Worm (Caenorhabditis elegans) whole organism, L1 larva: ENCODE results near the gene F42G8.8.
A peak's percentile ranks its signal among the peaks of the same experiment; 100 is the strongest.

Experiments
- C16A3.4 ChIP-seq: fragments of 150-350 bp; optimal IDR thresholded peaks from 2 replicates; lab custom pipeline; 2014; ENCODE audit warnings: missing biosample characterization, missing genetic modification characterization
- aha-1 ChIP-seq: fragments of 150-350 bp; optimal IDR thresholded peaks from 2 replicates; lab custom pipeline; 2014; ENCODE audit warnings: missing biosample characterization, missing genetic modification characterization
- alr-1 ChIP-seq: fragments of 200-800 bp; sonication (Bioruptor generic); optimal IDR thresholded peaks from 2 replicates; lab custom pipeline; 2018; ENCODE audit warnings: borderline replicate concordance, mild to moderate bottlenecking, missing genetic modification characterization, missing compliant biosample characterization
- aly-2 ChIP-seq: fragments of 150-350 bp; optimal IDR thresholded peaks from 2 replicates; lab custom pipeline; 2014; ENCODE audit warnings: missing biosample characterization, missing genetic modification characterization
- ama-1 ChIP-seq: fragments of 150-350 bp; optimal IDR thresholded peaks from 2 replicates; lab custom pipeline; 2014
- blmp-1 ChIP-seq: fragments of 150-350 bp; optimal IDR thresholded peaks from 2 replicates; lab custom pipeline; 2014; ENCODE audit warnings: missing biosample characterization, missing genetic modification characterization
- ceh-82 ChIP-seq, 3 experiments: fragments of 150-350 bp in 1 of 3; sonication (generic microtip) in 2 of 3; optimal IDR thresholded peaks; 2 replicates each; lab custom pipeline; 2014 to 2017; ENCODE audit warnings: missing biosample characterization in 3 of 3, missing genetic modification characterization in 3 of 3
- ceh-88 ChIP-seq: fragments of 200-800 bp; sonication (Bioruptor generic); IDR thresholded peaks from 2 replicates; pipeline ENCODE4 v1.3.6; 2022; ENCODE audit warnings: missing genetic modification characterization, missing compliant biosample characterization
- efl-1 ChIP-seq, 4 experiments: fragments of 150-350 bp; optimal IDR thresholded peaks in 3 of 4; peaks in 1 of 4; 1 replicate in 1 of 4; 2 replicates in 3 of 4; lab custom pipeline; 2014; ENCODE audit warnings: missing biosample characterization in 2 of 4, missing genetic modification characterization in 2 of 4, missing genetic modification reagents in 2 of 4
- egl-13 ChIP-seq: sonication (generic microtip); optimal IDR thresholded peaks from 2 replicates; lab custom pipeline; 2016; ENCODE audit warnings: missing genotype, missing genetic modification reagents, missing genetic modification characterization, missing compliant biosample characterization
- elt-2 ChIP-seq: sonication (generic microtip); optimal IDR thresholded peaks from 2 replicates; lab custom pipeline; 2016; ENCODE audit warnings: missing genetic modification characterization, mild to moderate bottlenecking, inconsistent platforms, missing compliant biosample characterization, missing genetic modification reagents
- ets-5 ChIP-seq: fragments of 200-800 bp; sonication (Bioruptor generic); IDR thresholded peaks from 2 replicates; pipeline ENCODE4 v1.3.6; 2022; ENCODE audit warnings: missing genetic modification characterization, missing compliant biosample characterization
- grh-1 ChIP-seq: fragments of 200-800 bp; sonication (Bioruptor generic); IDR thresholded peaks from 2 replicates; pipeline ENCODE4 v1.3.6; 2022; ENCODE audit warnings: missing genetic modification reagents, missing genetic modification characterization, missing compliant biosample characterization
- hlh-17 ChIP-seq: fragments of 200-800 bp; sonication (Bioruptor generic); optimal IDR thresholded peaks from 2 replicates; lab custom pipeline; 2018; ENCODE audit warnings: missing genetic modification characterization, mild to moderate bottlenecking, missing compliant biosample characterization, moderate library complexity, borderline replicate concordance
- hlh-4 ChIP-seq: sonication (generic microtip); optimal IDR thresholded peaks from 2 replicates; lab custom pipeline; 2016; ENCODE audit warnings: mild to moderate bottlenecking, missing genetic modification characterization, missing compliant biosample characterization
- irx-1 ChIP-seq: sonication (generic microtip); optimal IDR thresholded peaks from 2 replicates; lab custom pipeline; 2016; ENCODE audit warnings: missing genetic modification characterization, missing compliant biosample characterization
- isw-1 ChIP-seq: fragments of 200-800 bp; sonication (Bioruptor generic); IDR thresholded peaks from 2 replicates; pipeline ENCODE4 v1.3.6; 2022; ENCODE audit warnings: missing genetic modification characterization, missing compliant biosample characterization
- lin-14 ChIP-seq: fragments of 200-800 bp; sonication (Bioruptor generic); optimal IDR thresholded peaks from 2 replicates; lab custom pipeline; 2018; ENCODE audit warnings: mild to moderate bottlenecking, missing genetic modification characterization, moderate library complexity, missing compliant biosample characterization
- lin-35 ChIP-seq, 2 experiments: fragments of 150-350 bp; optimal IDR thresholded peaks; 2 replicates each; lab custom pipeline; 2014; ENCODE audit warnings: missing biosample characterization in 2 of 2, missing genetic modification characterization in 2 of 2, missing genetic modification reagents in 2 of 2
- lin-39 ChIP-seq: fragments of 150-350 bp; optimal IDR thresholded peaks from 2 replicates; lab custom pipeline; 2014; ENCODE audit warnings: missing biosample characterization, missing genetic modification reagents, missing genetic modification characterization
- lir-3 ChIP-seq: sonication (generic microtip); optimal IDR thresholded peaks from 2 replicates; lab custom pipeline; 2016; ENCODE audit warnings: mild to moderate bottlenecking, missing genetic modification characterization, moderate library complexity, missing compliant biosample characterization; ENCODE audit not compliant: poor library complexity
- mef-2 ChIP-seq: fragments of 150-350 bp; optimal IDR thresholded peaks from 2 replicates; lab custom pipeline; 2014; ENCODE audit warnings: missing biosample characterization, missing genetic modification characterization
- nhr-11 ChIP-seq: fragments of 150-350 bp; optimal IDR thresholded peaks from 2 replicates; lab custom pipeline; 2014; ENCODE audit warnings: missing biosample characterization, missing genetic modification characterization
- nhr-12 ChIP-seq: sonication (generic microtip); optimal IDR thresholded peaks from 2 replicates; lab custom pipeline; 2017; ENCODE audit warnings: missing biosample characterization, missing genetic modification characterization
- nhr-85 ChIP-seq: sonication (generic microtip); peaks from one replicate; lab custom pipeline; 2016; ENCODE audit warnings: missing genetic modification characterization, inconsistent platforms, missing compliant biosample characterization
- skn-1 ChIP-seq: fragments of 150-350 bp; optimal IDR thresholded peaks from 2 replicates; lab custom pipeline; 2014; ENCODE audit warnings: missing biosample characterization, missing genetic modification characterization
- snu-23 ChIP-seq: sonication (generic microtip); optimal IDR thresholded peaks from 2 replicates; lab custom pipeline; 2016; ENCODE audit warnings: missing genetic modification characterization, missing compliant biosample characterization
- sptf-1 ChIP-seq: fragments of 150-350 bp; optimal IDR thresholded peaks from 2 replicates; lab custom pipeline; 2014; ENCODE audit warnings: missing biosample characterization, missing genetic modification characterization
- swsn-7 ChIP-seq: sonication (generic microtip); optimal IDR thresholded peaks from 2 replicates; lab custom pipeline; 2016; ENCODE audit warnings: missing genetic modification characterization, missing compliant biosample characterization
- tbx-2 ChIP-seq: sonication (generic microtip); optimal IDR thresholded peaks from 2 replicates; lab custom pipeline; 2016; ENCODE audit warnings: missing genetic modification characterization, missing compliant biosample characterization
- tlp-1 ChIP-seq: fragments of 150-350 bp; optimal IDR thresholded peaks from 2 replicates; lab custom pipeline; 2014; ENCODE audit warnings: missing biosample characterization, missing genetic modification characterization
- unc-130 ChIP-seq: fragments of 150-350 bp; optimal IDR thresholded peaks from 2 replicates; lab custom pipeline; 2017; ENCODE audit warnings: missing biosample characterization, missing genetic modification characterization, inconsistent platforms
- unc-86 ChIP-seq: sonication (generic microtip); optimal IDR thresholded peaks from 2 replicates; lab custom pipeline; 2016; ENCODE audit warnings: missing genetic modification characterization, missing compliant biosample characterization
- zag-1 ChIP-seq: fragments of 150-350 bp; optimal IDR thresholded peaks from 2 replicates; lab custom pipeline; 2014; ENCODE audit warnings: missing biosample characterization, missing genetic modification characterization
- zip-4 ChIP-seq: fragments of 200-800 bp; sonication (Bioruptor generic); optimal IDR thresholded peaks from 2 replicates; lab custom pipeline; 2018; ENCODE audit warnings: mild to moderate bottlenecking, missing genetic modification characterization, moderate library complexity, missing compliant biosample characterization
- ztf-11 ChIP-seq, 2 experiments: sonication (generic microtip); optimal IDR thresholded peaks; 2 replicates each; lab custom pipeline; 2016 to 2017; ENCODE audit warnings: missing genetic modification characterization in 2 of 2, missing biosample characterization in 1 of 2, missing compliant biosample characterization in 1 of 2
- ztf-4 ChIP-seq: fragments of 150-350 bp; optimal IDR thresholded peaks from 2 replicates; lab custom pipeline; 2014; ENCODE audit warnings: missing biosample characterization, missing genetic modification characterization

F42G8.8 gene

DNA sequence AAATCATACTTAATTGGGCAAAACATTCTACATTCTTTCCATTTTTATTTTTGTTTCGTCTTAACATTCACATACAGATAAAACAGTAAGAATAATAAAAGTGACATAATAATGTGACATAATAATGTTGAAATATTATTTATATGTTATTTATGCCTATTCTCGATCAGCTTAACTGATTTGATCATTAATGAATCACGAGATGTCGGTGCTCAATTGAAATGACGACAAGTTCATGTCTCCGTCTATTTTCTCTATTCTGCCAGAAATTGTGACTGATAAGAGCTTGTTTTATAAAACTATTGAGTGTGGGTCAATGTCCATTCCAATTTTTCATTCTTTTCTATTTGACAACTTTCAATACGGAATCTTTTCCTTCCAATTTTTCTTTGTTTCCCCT, 32.8 kb downstream of the F42G8.8 start (continued):
- no peak for TF ChIP-seq snu-23 (GFP tag; lab: Kevin White, UChicago)
- TF ChIP-seq grh-1 (GFP tag; lab: Robert Waterston, UW): no peak
- TF ChIP-seq unc-130: no peak
- TF ChIP-seq swsn-7: no peak
- TF ChIP-seq irx-1 (tag; lab: Kevin White, UChicago): no peak
- no peak for TF ChIP-seq alr-1 (tag; lab: Kevin White, UChicago)
- no peak for TF ChIP-seq hlh-4 (tag; lab: Kevin White, UChicago)
- TF ChIP-seq tbx-2 (tag; lab: Kevin White, UChicago): no peak
- no peak for TF ChIP-seq ceh-82 (tag; optimal IDR thresholded peaks at IDR 0.05; lab: Kevin White, UChicago)
- no peak for TF ChIP-seq zag-1 (tag; lab: Kevin White, UChicago)
- no peak for TF ChIP-seq skn-1 (tag; lab: Kevin White, UChicago)
- no peak for TF ChIP-seq nhr-85 (tag; lab: Kevin White, UChicago)

DNA sequence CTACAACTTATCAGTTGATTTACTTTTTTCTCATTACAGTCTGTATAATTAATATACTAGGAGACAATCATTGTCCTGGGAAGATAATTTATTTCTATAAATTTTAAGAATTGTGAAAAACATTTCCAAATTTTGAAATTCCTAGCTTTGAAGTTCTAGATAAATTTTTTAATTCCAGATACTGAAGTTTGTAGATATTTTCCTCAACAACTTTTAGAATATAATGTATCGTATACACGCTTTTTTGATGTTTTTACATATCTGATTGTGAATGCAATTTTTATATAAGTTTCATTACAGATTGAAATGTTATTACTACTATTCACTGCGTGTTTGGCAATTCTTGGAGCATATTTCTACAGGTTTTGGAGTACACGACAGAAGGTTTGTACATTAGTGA, 33.3 kb downstream of the F42G8.8 start, which contains the start of gene faah-2:
Gene faah-2 (plus strand): TSS at position 301 of the 400 bp plus-strand sequence.
- TF ChIP-seq tlp-1 (tag; lab: Kevin White, UChicago): no peak
- no peak for TF ChIP-seq aha-1 (tag; lab: Kevin White, UChicago)
- TF ChIP-seq blmp-1 (tag; lab: Kevin White, UChicago): no peak
- no peak for TF ChIP-seq nhr-85 (tag; lab: Kevin White, UChicago)
- TF ChIP-seq sptf-1 (tag; lab: Kevin White, UChicago): no peak
- no peak for TF ChIP-seq lin-35 (GFP tag; optimal IDR thresholded peaks at IDR 0.05; lab: Kevin White, UChicago)
- no peak for TF ChIP-seq C16A3.4 (tag; lab: Kevin White, UChicago)
- TF ChIP-seq ama-1: no peak
- no peak for TF ChIP-seq lin-39 (tag; lab: Kevin White, UChicago)
- TF ChIP-seq egl-13: no peak
- no peak for TF ChIP-seq nhr-12 (tag; lab: Kevin White, UChicago)
- TF ChIP-seq ets-5: no peak
- no peak for TF ChIP-seq lin-14
- no peak for TF ChIP-seq unc-86 (tag; lab: Kevin White, UChicago)
- no peak for TF ChIP-seq zip-4 (GFP tag; lab: Kevin White, UChicago)
- no peak for TF ChIP-seq hlh-17 (GFP tag; lab: Kevin White, UChicago)
- TF ChIP-seq ztf-11 (tag; optimal IDR thresholded peaks at IDR 0.05; lab: Kevin White, UChicago): no peak
- no peak for TF ChIP-seq ceh-82 (tag; optimal IDR thresholded peaks at IDR 0.05; lab: Kevin White, UChicago)

DNA sequence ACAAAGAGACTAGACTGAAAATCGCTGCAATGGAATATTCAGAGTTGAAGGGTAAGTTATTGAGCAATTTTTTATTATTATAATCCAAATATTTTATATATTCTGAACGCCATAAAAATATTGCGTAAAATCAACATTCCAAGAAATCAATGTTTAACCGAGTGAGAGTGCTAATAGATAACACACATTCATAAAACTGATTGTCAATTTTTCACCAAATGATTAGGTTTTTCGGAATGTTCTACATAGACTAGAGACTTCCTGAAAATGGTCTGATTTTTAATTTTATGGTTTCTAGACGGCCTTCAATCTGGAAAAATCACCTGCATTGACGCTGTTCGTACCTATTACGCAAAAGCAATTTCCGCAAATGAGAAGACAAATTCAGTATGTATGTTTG, 33.8 kb downstream of the F42G8.8 start:
- TF ChIP-seq lir-3 (tag; lab: Kevin White, UChicago): no peak
- TF ChIP-seq elt-2 (tag; lab: Kevin White, UChicago): peak; percentile 37

DNA sequence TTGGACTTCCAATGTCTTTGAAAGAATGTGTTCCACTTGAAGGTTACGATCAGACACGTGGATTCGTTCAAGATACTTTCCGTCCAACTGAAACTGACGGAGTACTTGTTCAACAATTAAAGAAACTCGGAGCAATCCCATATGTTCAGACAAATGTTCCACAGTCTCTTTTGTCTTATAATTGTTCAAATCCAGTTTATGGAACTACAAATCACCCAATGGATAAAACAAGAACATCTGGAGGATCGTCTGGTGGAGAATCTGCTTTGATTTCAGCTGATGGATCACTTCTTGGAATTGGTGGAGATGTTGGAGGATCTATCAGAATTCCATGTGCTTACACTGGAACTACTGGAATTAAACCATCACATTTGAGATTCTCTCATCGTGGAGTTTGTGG, 34.3 kb downstream of the F42G8.8 start:
- TF ChIP-seq isw-1: no peak
- TF ChIP-seq ceh-88 (GFP tag; lab: Robert Waterston, UW): no peak
- no peak for TF ChIP-seq ztf-4
- TF ChIP-seq efl-1 (optimal IDR thresholded peaks at IDR 0.05; lab: Kevin White, UChicago): no peak
- peak in 1 of 2 experiments; percentile 14 for TF ChIP-seq efl-1 (GFP tag; optimal IDR thresholded peaks at IDR 0.05 in 1 of 2; lab: Kevin White, UChicago)
- no peak for TF ChIP-seq nhr-11 (tag; lab: Kevin White, UChicago)
- TF ChIP-seq mef-2 (tag; lab: Kevin White, UChicago): no peak
- no peak for TF ChIP-seq aly-2 (tag; lab: Kevin White, UChicago)
- TF ChIP-seq, all 84 proteins: peak for 1
